Worm (Caenorhabditis elegans) whole organism, L4/young adult: ENCODE results near the gene rpi-2.

Source experiments
- W03F9.2 ChIP-seq: fragments of 150-350 bp; optimal IDR thresholded peaks from 2 replicates; lab custom pipeline; 2014; ENCODE audit warnings: missing biosample characterization, missing genetic modification characterization
- dao-5 ChIP-seq: sonication (generic microtip); optimal IDR thresholded peaks from 2 replicates; lab custom pipeline; 2016; ENCODE audit warnings: missing genotype, missing genetic modification characterization, moderate library complexity, missing compliant biosample characterization
- him-1 ChIP-seq: sonication (generic microtip); optimal IDR thresholded peaks from 2 replicates; lab custom pipeline; 2016; ENCODE audit warnings: missing genotype, missing genetic modification reagents, missing genetic modification characterization, missing compliant biosample characterization

DNA sequence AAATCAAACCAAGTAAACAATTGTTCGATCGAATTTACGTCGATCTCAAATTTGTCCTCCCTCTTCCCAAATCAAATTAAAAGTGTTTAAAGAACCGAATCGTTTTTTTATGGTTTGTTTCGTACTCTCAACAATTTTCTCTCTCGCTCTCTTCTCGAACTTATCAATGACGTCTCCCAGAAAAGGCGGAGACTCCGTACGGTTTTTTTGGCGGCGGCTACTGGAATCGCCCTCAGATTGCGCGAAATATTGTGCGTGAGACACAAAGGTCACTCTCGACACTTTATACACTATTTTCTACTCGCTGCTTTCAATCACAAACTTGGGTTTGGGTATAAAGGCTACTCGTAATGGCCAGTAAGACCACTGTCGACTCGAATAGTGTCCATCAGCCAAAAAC lies 9.4 kb downstream of the rpi-2 start, which contains the start of gene epic-2:
- no peak for TF ChIP-seq W03F9.2 (tag; lab: Kevin White, UChicago)
- no peak for TF ChIP-seq him-1
- TF ChIP-seq dao-5 (tag; lab: Kevin White, UChicago), result no peak
